Fruit fly (Drosophila melanogaster): ENCODE measurements around the gene CG44954.
A peak's percentile ranks its signal among the peaks of the same experiment; 100 is the strongest.

CG44954 gene

DNA sequence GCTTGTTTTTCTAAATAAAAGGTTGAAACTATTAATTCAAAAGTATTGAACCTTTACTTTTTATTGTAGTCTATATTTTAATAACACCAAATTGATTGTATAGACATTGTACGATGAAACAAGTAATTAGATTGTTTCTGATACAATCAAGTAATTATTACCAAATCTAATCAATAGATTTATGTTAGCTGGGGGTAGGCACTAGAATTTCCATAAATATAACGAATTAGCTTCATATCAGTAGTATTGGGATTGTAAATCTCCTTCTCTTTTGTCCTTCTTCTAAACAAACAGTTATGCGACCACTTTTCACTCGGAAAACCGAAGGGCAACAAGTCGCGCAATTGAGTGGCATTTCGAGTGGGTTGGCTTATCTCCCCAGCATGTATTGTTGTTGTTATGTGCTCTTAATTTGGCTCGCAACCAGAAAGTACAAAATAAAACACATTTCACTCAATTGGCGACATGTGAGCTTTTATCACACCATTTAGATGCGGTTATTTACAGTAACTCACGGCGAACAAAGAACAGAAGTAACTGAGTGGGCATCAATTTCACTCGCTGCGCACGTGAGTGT, 22.2 kb downstream of the CG44954 start:
- TF ChIP-seq grn (GFP tag; optimal IDR thresholded peaks at IDR 0.05) (peak; percentile 12), CG10321 (GFP tag; IDR thresholded peaks at IDR 0.05) (no peak), CG10147 (GFP tag; optimal IDR thresholded peaks at IDR 0.05) (no peak), CG13296 (GFP tag; optimal IDR thresholded peaks at IDR 0.05) (no peak), bowl (GFP tag; IDR thresholded peaks at IDR 0.05) (no peak), fu2 (GFP tag; optimal IDR thresholded peaks at IDR 0.05) (no peak), exex (tag; optimal IDR thresholded peaks at IDR 0.05) (peak; percentile 98), zen2 (GFP tag; IDR thresholded peaks at IDR 0.05; ENCODE audit: partially characterized antibody) (no peak), crol (GFP tag; IDR thresholded peaks at IDR 0.05) (no peak), mam (GFP tag; optimal IDR thresholded peaks at IDR 0.05) (no peak), CG6175 (GFP tag; IDR thresholded peaks at IDR 0.05) (no peak), Vsx1 (GFP tag; optimal IDR thresholded peaks at IDR 0.05) (peak; percentile 25), CG3995 (GFP tag; optimal IDR thresholded peaks at IDR 0.05) (peak; percentile 28), amos (GFP tag; IDR thresholded peaks at IDR 0.05; ENCODE audit: partially characterized antibody) (peak; percentile 29; the same call in 1 of the 2 replicates), sug (tag; optimal IDR thresholded peaks at IDR 0.05) (peak; percentile 97), BEAF-32 (GFP tag; optimal IDR thresholded peaks at IDR 0.05) (no peak), tgo (GFP tag; IDR thresholded peaks at IDR 0.05) (no peak), CG4617 (GFP tag; optimal IDR thresholded peaks at IDR 0.05; ENCODE audit: borderline replicate concordance) (no peak), sob (GFP tag; IDR thresholded peaks at IDR 0.05) (no peak), CG7372 (GFP tag; IDR thresholded peaks at IDR 0.05) (no peak), Dfd (GFP tag; optimal IDR thresholded peaks at IDR 0.05) (no peak), Bgb (GFP tag; IDR thresholded peaks at IDR 0.05; ENCODE audit: partially characterized antibody) (peak; percentile 46; the same call in 1 of the 2 replicates), Dref (GFP tag; IDR thresholded peaks at IDR 0.05) (no peak), Doc3 (GFP tag; IDR thresholded peaks at IDR 0.05; ENCODE audit: partially characterized antibody) (no peak), CG2199 (GFP tag; IDR thresholded peaks at IDR 0.05) (no peak), CG7839 (tag; optimal IDR thresholded peaks at IDR 0.05) (no peak), twi (tag; optimal IDR thresholded peaks at IDR 0.05) (no peak), z (GFP tag; IDR thresholded peaks at IDR 0.05) (peak; percentile 97), CG32532 (GFP tag; IDR thresholded peaks at IDR 0.05) (no peak), CG7745 (tag; optimal IDR thresholded peaks at IDR 0.05) (no peak), Deaf1 (tag; optimal IDR thresholded peaks at IDR 0.05) (peak; percentile 33), CG11085 (GFP tag; IDR thresholded peaks at IDR 0.05) (no peak), CG4360 (GFP tag; IDR thresholded peaks at IDR 0.05) (peak; percentile 81), Neu2 (GFP tag; optimal IDR thresholded peaks at IDR 0.05; ENCODE audit: borderline replicate concordance) (no peak), Sox100B (GFP tag; optimal IDR thresholded peaks at IDR 0.05) (no peak), CG15011 (GFP tag; optimal IDR thresholded peaks at IDR 0.05) (no peak), unpg (GFP tag; optimal IDR thresholded peaks at IDR 0.05) (no peak), mirr (GFP tag; optimal IDR thresholded peaks at IDR 0.05) (peak; percentile 50), cwo (GFP tag; optimal IDR thresholded peaks at IDR 0.05) (peak; percentile 24), CG34376 (GFP tag; optimal IDR thresholded peaks at IDR 0.05) (peak; percentile 43), Camta (GFP tag; optimal IDR thresholded peaks at IDR 0.05) (no peak), CG8290 (GFP tag; optimal IDR thresholded peaks at IDR 0.05) (no peak), CG8290 (tag; optimal IDR thresholded peaks at IDR 0.05) (no peak), crc (GFP tag; optimal IDR thresholded peaks at IDR 0.05) (no peak), CG34224 (GFP tag; IDR thresholded peaks at IDR 0.05; ENCODE audit: partially characterized antibody) (0 out of 3 replicates have a peak, but pooled peaks have one; percentile 11), Pdp1 (GFP tag; optimal IDR thresholded peaks at IDR 0.05) (peak in 1 of 2 experiments; percentile 88), MESR4 (GFP tag; optimal IDR thresholded peaks at IDR 0.05) (no peak), Hey (tag; optimal IDR thresholded peaks at IDR 0.05) (no peak), chinmo (GFP tag; IDR thresholded peaks at IDR 0.05; ENCODE audit: partially characterized antibody) (0 out of 4 replicates have a peak, but pooled peaks have one; percentile 31), CG11247 (GFP tag; IDR thresholded peaks at IDR 0.05) (no peak)
